Worm (Caenorhabditis elegans): Measurements from ENCODE around the gene sre-10.

sre-10 gene

ce11 chrV:7093720-7094401, 38.5 kb upstream of the sre-10 start, which contains the start of gene nhr-135 (continued):
- peak; percentile 61 for TF ChIP-seq madf-10 (tag; optimal IDR thresholded peaks at IDR 0.05)
- TF ChIP-seq nfyb-1 (GFP tag; IDR thresholded peaks at IDR 0.05), result peak; percentile 72; the same call in 1 of the 2 replicates
- no peak for TF ChIP-seq madf-8 (GFP tag; conservative IDR thresholded peaks at IDR 0.05)
- no peak for TF ChIP-seq fkh-3 (tag; optimal IDR thresholded peaks at IDR 0.05)
- no peak for TF ChIP-seq ceh-27 (GFP tag; optimal IDR thresholded peaks at IDR 0.05)
- TF ChIP-seq F49E8.2 (tag; optimal IDR thresholded peaks at IDR 0.05; ENCODE audit: insufficient read depth), result no peak
- TF ChIP-seq nhr-90 (tag; optimal IDR thresholded peaks at IDR 0.05), result peak; percentile 17
- TF ChIP-seq lin-40 (tag; optimal IDR thresholded peaks at IDR 0.05), result peak; percentile 73
- peak; percentile 38 for TF ChIP-seq ZK185.1 (tag; optimal IDR thresholded peaks at IDR 0.05; ENCODE audit: poor library complexity, severe bottlenecking)
- TF ChIP-seq madf-3 (GFP tag; IDR thresholded peaks at IDR 0.05), result no peak
- TF ChIP-seq Y53G8AR.9 (GFP tag; conservative IDR thresholded peaks at IDR 0.05), result peak; percentile 34; the same call in 1 of the 2 replicates
- peak; percentile 44 for TF ChIP-seq dox-1 (GFP tag; IDR thresholded peaks at IDR 0.05)
- no peak for TF ChIP-seq egl-18 (GFP tag; IDR thresholded peaks at IDR 0.05)
- TF ChIP-seq tbx-9 (tag; optimal IDR thresholded peaks at IDR 0.05; ENCODE audit: borderline replicate concordance), result no peak
- TF ChIP-seq let-607 (tag; optimal IDR thresholded peaks at IDR 0.05), result peak; percentile 18 to 32
- TF ChIP-seq egrh-3 (GFP tag; IDR thresholded peaks at IDR 0.05), result no peak
- peak; percentile 67; the same call in 1 of the 2 replicates for TF ChIP-seq egl-44 (GFP tag; IDR thresholded peaks at IDR 0.05)
- peak; percentile 39 for TF ChIP-seq tbp1 (GFP tag; optimal IDR thresholded peaks at IDR 0.05)
- TF ChIP-seq Y95B8A.8 (GFP tag; IDR thresholded peaks at IDR 0.05), result no peak
- peak; percentile 66 for TF ChIP-seq attf-5 (GFP tag; optimal IDR thresholded peaks at IDR 0.05)
- TF ChIP-seq F55B11.4 (tag; optimal IDR thresholded peaks at IDR 0.05; ENCODE audit: borderline replicate concordance, insufficient read depth), result no peak
- 0 out of 2 replicates have a peak, but pooled peaks have one; percentile 50 for TF ChIP-seq lin-26 (GFP tag; IDR thresholded peaks at IDR 0.05)

- no peak for TF ChIP-seq snpc-4 (GFP tag; optimal IDR thresholded peaks at IDR 0.05)
- no peak for TF ChIP-seq snpc-4 (tag; optimal IDR thresholded peaks at IDR 0.05)
- peak; percentile 40 for TF ChIP-seq nhr-80 (tag; optimal IDR thresholded peaks at IDR 0.05)
Observed at ce11 chrV:7095254-7095990, 36.9 kb upstream of the sre-10 start.

- TF ChIP-seq dpff-1 (tag; optimal IDR thresholded peaks at IDR 0.05) (no peak), F39B2.1 (GFP tag; IDR thresholded peaks at IDR 0.05) (no peak), rpc-1 (optimal IDR thresholded peaks at IDR 0.05) (no peak), rpc-1 (tag; optimal IDR thresholded peaks at IDR 0.05) (no peak), nhr-27 (tag; optimal IDR thresholded peaks at IDR 0.05) (no peak), attf-3 (GFP tag; conservative IDR thresholded peaks at IDR 0.05) (no peak), C06A6.2 (GFP tag; conservative IDR thresholded peaks at IDR 0.05) (no peak), madf-8 (GFP tag; conservative IDR thresholded peaks at IDR 0.05) (no peak), let-526 (GFP tag; IDR thresholded peaks at IDR 0.05) (no peak), F10E7.11 (tag; optimal IDR thresholded peaks at IDR 0.05) (no peak), K12H6.12 (tag; optimal IDR thresholded peaks at IDR 0.05) (no peak), hmg-1.2 (GFP tag; IDR thresholded peaks at IDR 0.05) (no peak)
Observed at ce11 chrV:7096129-7096730, 36.1 kb upstream of the sre-10 start.

Data from whole organism, young adult.